Worm (Caenorhabditis elegans): ENCODE measurements around the gene col-124.

The col-124 gene

DNA sequence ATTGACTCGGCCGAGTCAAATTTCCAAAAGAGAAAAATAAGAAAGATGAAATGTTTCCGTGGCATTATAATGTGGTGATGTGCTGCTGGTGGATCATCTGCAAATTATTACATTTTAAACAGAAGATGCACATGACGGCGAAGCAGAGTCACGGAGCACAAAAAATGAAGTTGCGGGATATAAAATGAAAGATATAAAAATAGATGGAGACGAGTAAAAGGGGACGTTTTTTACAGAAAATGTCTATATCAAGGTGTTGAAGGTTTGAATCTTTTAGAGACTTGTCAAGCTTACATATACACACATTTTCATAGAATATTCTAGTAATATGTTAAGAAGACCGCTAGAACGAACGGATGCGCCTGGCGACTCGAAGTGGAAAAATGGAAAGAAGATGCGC, 21.9 kb upstream of the col-124 start, which contains the start of gene ptrg-1:
TSS of gene ptrg-1 (minus strand) at position 101 of the 400 bp plus-strand sequence.
- TF ChIP-seq elt-3 (tag; optimal IDR thresholded peaks at IDR 0.05) (no peak), nhr-11 (tag; optimal IDR thresholded peaks at IDR 0.05) (no peak), nhr-25 (tag; optimal IDR thresholded peaks at IDR 0.05) (no peak), egl-27 (tag; optimal IDR thresholded peaks at IDR 0.05) (no peak), alr-1 (tag; optimal IDR thresholded peaks at IDR 0.05) (no peak), sem-4 (tag; optimal IDR thresholded peaks at IDR 0.05) (no peak), nhr-21 (tag; optimal IDR thresholded peaks at IDR 0.05) (no peak), nhr-23 (tag; optimal IDR thresholded peaks at IDR 0.05) (no peak), Y55F3AM.14 (GFP tag; optimal IDR thresholded peaks at IDR 0.05) (no peak), dmd-4 (tag; optimal IDR thresholded peaks at IDR 0.05) (no peak), skn-1 (tag; optimal IDR thresholded peaks at IDR 0.05) (no peak), crh-2 (tag; optimal IDR thresholded peaks at IDR 0.05) (no peak), ceh-82 (tag; optimal IDR thresholded peaks at IDR 0.05) (no peak), ama-1 (optimal IDR thresholded peaks at IDR 0.05) (no peak), nhr-237 (tag; optimal IDR thresholded peaks at IDR 0.05) (no peak), unc-62 (GFP tag; optimal IDR thresholded peaks at IDR 0.05) (no peak)

- TF ChIP-seq Y55F3AM.14 (GFP tag; optimal IDR thresholded peaks at IDR 0.05) (no peak), unc-55 (GFP tag; optimal IDR thresholded peaks at IDR 0.05) (no peak), lin-39 (tag; optimal IDR thresholded peaks at IDR 0.05) (no peak), nhr-25 (tag; optimal IDR thresholded peaks at IDR 0.05) (no peak), sem-4 (tag; optimal IDR thresholded peaks at IDR 0.05) (no peak), ceh-16 (tag; optimal IDR thresholded peaks at IDR 0.05) (no peak), ztf-1 (GFP tag; conservative IDR thresholded peaks at IDR 0.05) (no peak), nhr-77 (tag; optimal IDR thresholded peaks at IDR 0.05) (no peak), dmd-4 (tag; optimal IDR thresholded peaks at IDR 0.05) (no peak), ZK546.5 (tag; optimal IDR thresholded peaks at IDR 0.05) (no peak), sma-3 (GFP tag; optimal IDR thresholded peaks at IDR 0.05) (no peak), nhr-10 (tag; optimal IDR thresholded peaks at IDR 0.05) (no peak), ztf-11 (tag; optimal IDR thresholded peaks at IDR 0.05) (no peak), mdl-1 (tag; optimal IDR thresholded peaks at IDR 0.05) (no peak), elt-3 (tag; optimal IDR thresholded peaks at IDR 0.05) (no peak), snpc-4 (tag; optimal IDR thresholded peaks at IDR 0.05) (no peak), mab-5 (tag; optimal IDR thresholded peaks at IDR 0.05) (no peak)
These were observed 18.9 kb upstream of the col-124 start, which contains the start of gene gon-4 for ce11 chrIV:10197317-10197867. gon-4 (plus strand) TSS chrIV:10197817.

DNA sequence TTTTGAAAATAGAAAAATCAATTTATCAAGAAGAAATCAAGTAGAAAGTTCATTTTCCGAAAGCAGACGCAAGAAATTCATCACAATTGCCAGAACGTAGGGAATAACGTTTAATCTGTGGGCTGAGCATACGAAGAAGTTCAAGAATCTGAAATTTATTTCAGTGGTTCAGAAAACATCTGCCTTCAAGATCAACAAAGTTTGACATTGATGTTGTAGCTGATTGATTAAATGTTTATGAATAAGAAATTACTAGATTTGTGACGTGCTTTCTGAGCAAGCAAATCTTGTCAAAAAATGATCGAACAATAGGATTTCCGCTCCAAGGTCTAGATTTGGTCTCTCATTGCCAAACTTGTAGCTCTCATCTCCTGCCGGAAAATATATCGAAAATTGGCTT, 10.1 kb upstream of the col-124 start, which contains the start of gene K04D7.6:
TSS of gene K04D7.6 (minus strand) at position 101 of the 400 bp plus-strand sequence.
- TF ChIP-seq nhr-77 (tag; optimal IDR thresholded peaks at IDR 0.05): no peak
- no peak for TF ChIP-seq nhr-11 (tag; optimal IDR thresholded peaks at IDR 0.05)
- TF ChIP-seq unc-39 (tag; optimal IDR thresholded peaks at IDR 0.05): no peak
- no peak for TF ChIP-seq dmd-4 (tag; optimal IDR thresholded peaks at IDR 0.05)
- TF ChIP-seq unc-55 (GFP tag; optimal IDR thresholded peaks at IDR 0.05): no peak
- no peak for TF ChIP-seq sma-9 (GFP tag; optimal IDR thresholded peaks at IDR 0.05)
- no peak for TF ChIP-seq sma-9 (tag; optimal IDR thresholded peaks at IDR 0.05)
- no peak for TF ChIP-seq lin-11 (tag; optimal IDR thresholded peaks at IDR 0.05)
- no peak for TF ChIP-seq nhr-10 (tag; optimal IDR thresholded peaks at IDR 0.05)
- TF ChIP-seq elt-1 (tag; optimal IDR thresholded peaks at IDR 0.05): no peak
- no peak for TF ChIP-seq C34F6.9 (tag; optimal IDR thresholded peaks at IDR 0.05)
- no peak for TF ChIP-seq F13H6.1 (tag; optimal IDR thresholded peaks at IDR 0.05)
- TF ChIP-seq nhr-6 (tag; optimal IDR thresholded peaks at IDR 0.05): no peak

ce11 chrIV:10214811-10215210, 1.4 kb upstream of the col-124 start, which contains the start of gene abt-1:
abt-1 (minus strand) TSS chrIV:10214911.
- TF ChIP-seq aly-2 (tag; optimal IDR thresholded peaks at IDR 0.05): no peak
- TF ChIP-seq egl-27 (tag; optimal IDR thresholded peaks at IDR 0.05): no peak
- TF ChIP-seq ceh-82 (tag; optimal IDR thresholded peaks at IDR 0.05): no peak
- no peak for TF ChIP-seq nhr-129 (tag; optimal IDR thresholded peaks at IDR 0.05)
- TF ChIP-seq sma-3 (GFP tag; optimal IDR thresholded peaks at IDR 0.05): no peak
- no peak for TF ChIP-seq sma-9 (GFP tag; optimal IDR thresholded peaks at IDR 0.05)
- TF ChIP-seq sma-9 (tag; optimal IDR thresholded peaks at IDR 0.05): no peak
- no peak for TF ChIP-seq dmd-4 (tag; optimal IDR thresholded peaks at IDR 0.05)
- no peak for TF ChIP-seq blmp-1 (tag; optimal IDR thresholded peaks at IDR 0.05; ENCODE audit: insufficient read depth)
- no peak for TF ChIP-seq skn-1 (tag; optimal IDR thresholded peaks at IDR 0.05)
- no peak for TF ChIP-seq lin-13 (GFP tag; optimal IDR thresholded peaks at IDR 0.05)
- TF ChIP-seq zag-1 (tag; optimal IDR thresholded peaks at IDR 0.05): no peak
- no peak for TF ChIP-seq F13H6.1 (tag; optimal IDR thresholded peaks at IDR 0.05)
- no peak for TF ChIP-seq ama-1 (optimal IDR thresholded peaks at IDR 0.05)
- TF ChIP-seq mdl-1 (tag; optimal IDR thresholded peaks at IDR 0.05): no peak
- TF ChIP-seq ztf-4 (tag; optimal IDR thresholded peaks at IDR 0.05): no peak
- TF ChIP-seq unc-55 (GFP tag; optimal IDR thresholded peaks at IDR 0.05): no peak
- no peak for TF ChIP-seq nhr-11 (tag; optimal IDR thresholded peaks at IDR 0.05)
